Worm (Caenorhabditis elegans) whole organism, L1 larva: ENCODE data around the gene bath-4.

ENCODE experiments used
- C04F5.9 ChIP-seq: sonication (generic microtip); optimal IDR thresholded peaks from 2 replicates; lab custom pipeline; 2016; ENCODE audit warnings: missing genetic modification characterization, missing compliant biosample characterization
- Y116A8C.19 ChIP-seq: sonication (generic microtip); optimal IDR thresholded peaks from 2 replicates; lab custom pipeline; 2016; ENCODE audit warnings: missing compliant biosample characterization, missing genetic modification characterization, borderline replicate concordance
- aha-1 ChIP-seq: fragments of 150-350 bp; optimal IDR thresholded peaks from 2 replicates; lab custom pipeline; 2014; ENCODE audit warnings: missing biosample characterization, missing genetic modification characterization
- alr-1 ChIP-seq: fragments of 200-800 bp; sonication (Bioruptor generic); optimal IDR thresholded peaks from 2 replicates; lab custom pipeline; 2018; ENCODE audit warnings: borderline replicate concordance, mild to moderate bottlenecking, missing genetic modification characterization, missing compliant biosample characterization
- ceh-8 ChIP-seq: fragments of 200-800 bp; sonication (Bioruptor generic); optimal IDR thresholded peaks from 2 replicates; lab custom pipeline; 2018; ENCODE audit warnings: mild to moderate bottlenecking, missing genetic modification characterization, moderate library complexity, missing compliant biosample characterization
- ceh-90 ChIP-seq: sonication (generic microtip); optimal IDR thresholded peaks from 2 replicates; lab custom pipeline; 2016; ENCODE audit warnings: missing genetic modification characterization, missing compliant biosample characterization
- dsc-1 ChIP-seq: sonication (generic microtip); optimal IDR thresholded peaks from 2 replicates; lab custom pipeline; 2016; ENCODE audit warnings: mild to moderate bottlenecking, missing genetic modification characterization, missing compliant biosample characterization
- efl-3 ChIP-seq: fragments of 200-800 bp; sonication (Bioruptor generic); optimal IDR thresholded peaks from 2 replicates; lab custom pipeline; 2018; ENCODE audit warnings: mild to moderate bottlenecking, missing genetic modification characterization, missing compliant biosample characterization
- egl-27 ChIP-seq, 2 experiments: fragments of 150-350 bp in 1 of 2; sonication (generic microtip); optimal IDR thresholded peaks; 3 replicates each; lab custom pipeline; 2017 to 2018; ENCODE audit warnings: missing biosample characterization in 2 of 2, missing genetic modification characterization in 2 of 2, missing genetic modification reagents in 2 of 2
- elt-3 ChIP-seq, 6 experiments: fragments of 150-350 bp in 1 of 6; sonication (generic microtip); optimal IDR thresholded peaks; 2 replicates each; lab custom pipeline; 2017 to 2018; ENCODE audit warnings: missing biosample characterization in 6 of 6, missing genetic modification characterization in 6 of 6, inconsistent platforms in 1 of 6
- ets-5 ChIP-seq: fragments of 200-800 bp; sonication (Bioruptor generic); IDR thresholded peaks from 2 replicates; pipeline ENCODE4 v1.3.6; 2022; ENCODE audit warnings: missing genetic modification characterization, missing compliant biosample characterization
- fkh-10 ChIP-seq: sonication (generic microtip); optimal IDR thresholded peaks from 2 replicates; lab custom pipeline; 2017; ENCODE audit warnings: missing biosample characterization, missing genetic modification reagents, missing genetic modification characterization
- fkh-8 ChIP-seq: sonication (generic microtip); optimal IDR thresholded peaks from 2 replicates; lab custom pipeline; 2016; ENCODE audit warnings: mild to moderate bottlenecking, missing genetic modification characterization, missing compliant biosample characterization
- grh-1 ChIP-seq: fragments of 200-800 bp; sonication (Bioruptor generic); IDR thresholded peaks from 2 replicates; pipeline ENCODE4 v1.3.6; 2022; ENCODE audit warnings: missing genetic modification reagents, missing genetic modification characterization, missing compliant biosample characterization
- irx-1 ChIP-seq: sonication (generic microtip); optimal IDR thresholded peaks from 2 replicates; lab custom pipeline; 2016; ENCODE audit warnings: missing genetic modification characterization, missing compliant biosample characterization
- isw-1 ChIP-seq: fragments of 200-800 bp; sonication (Bioruptor generic); IDR thresholded peaks from 2 replicates; pipeline ENCODE4 v1.3.6; 2022; ENCODE audit warnings: missing genetic modification characterization, missing compliant biosample characterization
- jun-1 ChIP-seq: fragments of 150-350 bp; optimal IDR thresholded peaks from 2 replicates; lab custom pipeline; 2014; ENCODE audit warnings: missing biosample characterization, missing genetic modification reagents, missing genetic modification characterization
- lin-14 ChIP-seq: fragments of 200-800 bp; sonication (Bioruptor generic); optimal IDR thresholded peaks from 2 replicates; lab custom pipeline; 2018; ENCODE audit warnings: mild to moderate bottlenecking, missing genetic modification characterization, moderate library complexity, missing compliant biosample characterization
- lin-15B ChIP-seq: fragments of 150-350 bp; sonication (generic microtip); optimal IDR thresholded peaks from 3 replicates; lab custom pipeline; 2014; ENCODE audit warnings: missing biosample characterization, missing genetic modification characterization
- lin-35 ChIP-seq, 2 experiments: fragments of 150-350 bp; optimal IDR thresholded peaks; 2 replicates each; lab custom pipeline; 2014; ENCODE audit warnings: missing biosample characterization in 2 of 2, missing genetic modification characterization in 2 of 2, missing genetic modification reagents in 2 of 2
- lir-3 ChIP-seq: sonication (generic microtip); optimal IDR thresholded peaks from 2 replicates; lab custom pipeline; 2016; ENCODE audit warnings: mild to moderate bottlenecking, missing genetic modification characterization, moderate library complexity, missing compliant biosample characterization; ENCODE audit not compliant: poor library complexity
- lsy-2 ChIP-seq, 2 experiments: fragments of 150-350 bp; optimal IDR thresholded peaks; 2 replicates each; lab custom pipeline; 2014; ENCODE audit warnings: missing biosample characterization in 2 of 2, missing genetic modification characterization in 2 of 2
- mdl-1 ChIP-seq, 2 experiments: fragments of 150-350 bp; optimal IDR thresholded peaks; 2 replicates each; lab custom pipeline; 2014 to 2017; ENCODE audit warnings: missing biosample characterization in 2 of 2, missing genetic modification characterization in 2 of 2, inconsistent platforms in 1 of 2
- mef-2 ChIP-seq: fragments of 150-350 bp; optimal IDR thresholded peaks from 2 replicates; lab custom pipeline; 2014; ENCODE audit warnings: missing biosample characterization, missing genetic modification characterization
- nhr-11 ChIP-seq: fragments of 150-350 bp; optimal IDR thresholded peaks from 2 replicates; lab custom pipeline; 2014; ENCODE audit warnings: missing biosample characterization, missing genetic modification characterization
- nhr-19 ChIP-seq: fragments of 200-800 bp; sonication (Bioruptor generic); conservative IDR thresholded peaks from 2 replicates; pipeline ENCODE4 v1.3.6; 2022; ENCODE audit warnings: missing genetic modification characterization, missing compliant biosample characterization
- nhr-20 ChIP-seq: sonication (generic microtip); optimal IDR thresholded peaks from 2 replicates; lab custom pipeline; 2016; ENCODE audit warnings: mild to moderate bottlenecking, missing genetic modification characterization, missing compliant biosample characterization
- nhr-28 ChIP-seq: fragments of 150-350 bp; optimal IDR thresholded peaks from 2 replicates; lab custom pipeline; 2014; ENCODE audit warnings: missing biosample characterization, missing genetic modification characterization
- nhr-47 ChIP-seq: sonication (generic microtip); optimal IDR thresholded peaks from 2 replicates; lab custom pipeline; 2016; ENCODE audit warnings: mild to moderate bottlenecking, missing genetic modification characterization, moderate library complexity, missing compliant biosample characterization
- nhr-71 ChIP-seq: sonication (generic microtip); optimal IDR thresholded peaks from 2 replicates; lab custom pipeline; 2016; ENCODE audit warnings: mild to moderate bottlenecking, missing genetic modification characterization, moderate library complexity, missing compliant biosample characterization
- nhr-85 ChIP-seq: sonication (generic microtip); peaks from one replicate; lab custom pipeline; 2016; ENCODE audit warnings: missing genetic modification characterization, inconsistent platforms, missing compliant biosample characterization
- nhr-90 ChIP-seq: sonication (generic microtip); optimal IDR thresholded peaks from 2 replicates; lab custom pipeline; 2016; ENCODE audit warnings: mild to moderate bottlenecking, missing genetic modification characterization, missing compliant biosample characterization; ENCODE audit not compliant: poor library complexity
- pag-3 ChIP-seq: sonication (generic microtip); optimal IDR thresholded peaks from 2 replicates; lab custom pipeline; 2017; ENCODE audit warnings: missing genetic modification characterization, mild to moderate bottlenecking, missing compliant biosample characterization, antibody characterized with exemption, borderline replicate concordance; ENCODE audit not compliant: insufficient read depth
- rnt-1 ChIP-seq: sonication (generic microtip); optimal IDR thresholded peaks from 2 replicates; lab custom pipeline; 2016; ENCODE audit warnings: mild to moderate bottlenecking, missing genetic modification characterization, moderate library complexity, missing compliant biosample characterization
- skn-1 ChIP-seq: fragments of 150-350 bp; optimal IDR thresholded peaks from 2 replicates; lab custom pipeline; 2014; ENCODE audit warnings: missing biosample characterization, missing genetic modification characterization
- sup-37 ChIP-seq: fragments of 200-800 bp; sonication (Bioruptor generic); optimal IDR thresholded peaks from 2 replicates; lab custom pipeline; 2018; ENCODE audit warnings: mild to moderate bottlenecking, missing genetic modification characterization, missing compliant biosample characterization
- swsn-7 ChIP-seq: sonication (generic microtip); optimal IDR thresholded peaks from 2 replicates; lab custom pipeline; 2016; ENCODE audit warnings: missing genetic modification characterization, missing compliant biosample characterization
- tlp-1 ChIP-seq: fragments of 150-350 bp; optimal IDR thresholded peaks from 2 replicates; lab custom pipeline; 2014; ENCODE audit warnings: missing biosample characterization, missing genetic modification characterization
- unc-130 ChIP-seq: fragments of 150-350 bp; optimal IDR thresholded peaks from 2 replicates; lab custom pipeline; 2017; ENCODE audit warnings: missing biosample characterization, missing genetic modification characterization, inconsistent platforms
- unc-62 ChIP-seq: fragments of 150-350 bp; optimal IDR thresholded peaks from 2 replicates; lab custom pipeline; 2014; ENCODE audit warnings: missing biosample characterization, missing genetic modification reagents, missing genetic modification characterization
- zag-1 ChIP-seq: fragments of 150-350 bp; optimal IDR thresholded peaks from 2 replicates; lab custom pipeline; 2014; ENCODE audit warnings: missing biosample characterization, missing genetic modification characterization
- ztf-11 ChIP-seq, 2 experiments: sonication (generic microtip); optimal IDR thresholded peaks; 2 replicates each; lab custom pipeline; 2016 to 2017; ENCODE audit warnings: missing genetic modification characterization in 2 of 2, missing biosample characterization in 1 of 2, missing compliant biosample characterization in 1 of 2
- ztf-4 ChIP-seq: fragments of 150-350 bp; optimal IDR thresholded peaks from 2 replicates; lab custom pipeline; 2014; ENCODE audit warnings: missing biosample characterization, missing genetic modification characterization

bath-4 gene

DNA sequence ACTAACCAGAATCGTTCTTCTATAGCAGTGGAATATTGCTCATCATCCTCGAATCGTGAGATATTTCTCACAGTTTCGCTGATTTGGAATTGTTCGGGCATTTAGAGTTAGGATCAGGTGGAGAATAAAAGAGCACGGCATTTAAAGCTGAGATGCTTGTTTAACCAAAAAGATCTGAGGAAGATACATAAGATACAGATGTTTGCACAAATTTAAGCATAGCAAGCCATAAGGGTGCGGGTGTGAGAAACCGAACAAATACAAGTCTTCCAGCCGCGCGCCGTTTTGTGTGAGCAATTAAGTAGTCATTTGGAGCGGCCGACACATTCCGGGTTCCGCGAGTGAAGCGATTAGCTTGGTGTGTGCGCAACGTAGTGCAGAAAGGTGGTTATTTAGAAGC, 31.4 kb downstream of the bath-4 start, which contains the start of gene math-7:
TSS of gene math-7 (minus strand) at position 101 of the 400 bp plus-strand sequence.
- TF ChIP-seq nhr-19 (GFP tag; lab: Robert Waterston, UW): no peak
- no peak for TF ChIP-seq elt-3 (tag; optimal IDR thresholded peaks at IDR 0.05; lab: Kevin White, UChicago)
- TF ChIP-seq grh-1 (GFP tag; lab: Robert Waterston, UW): no peak
- TF ChIP-seq zag-1 (tag; lab: Kevin White, UChicago): no peak
- no peak for TF ChIP-seq ceh-8 (GFP tag; lab: Kevin White, UChicago)
- no peak for TF ChIP-seq nhr-11 (tag; lab: Kevin White, UChicago)
- no peak for TF ChIP-seq Y116A8C.19 (tag; lab: Kevin White, UChicago)
- TF ChIP-seq mef-2 (tag; lab: Kevin White, UChicago): no peak
- TF ChIP-seq nhr-71 (tag; lab: Kevin White, UChicago): no peak
- no peak for TF ChIP-seq lsy-2 (tag; optimal IDR thresholded peaks at IDR 0.05; lab: Kevin White, UChicago)
- TF ChIP-seq swsn-7 (tag; lab: Kevin White, UChicago): no peak
- no peak for TF ChIP-seq efl-3 (GFP tag; lab: Kevin White, UChicago)
- TF ChIP-seq fkh-10 (GFP tag; lab: Kevin White, UChicago): no peak
- no peak for TF ChIP-seq nhr-85 (tag; lab: Kevin White, UChicago)
- no peak for TF ChIP-seq irx-1 (tag; lab: Kevin White, UChicago)
- no peak for TF ChIP-seq ztf-11 (tag; optimal IDR thresholded peaks at IDR 0.05; lab: Kevin White, UChicago)
- no peak for TF ChIP-seq rnt-1

DNA sequence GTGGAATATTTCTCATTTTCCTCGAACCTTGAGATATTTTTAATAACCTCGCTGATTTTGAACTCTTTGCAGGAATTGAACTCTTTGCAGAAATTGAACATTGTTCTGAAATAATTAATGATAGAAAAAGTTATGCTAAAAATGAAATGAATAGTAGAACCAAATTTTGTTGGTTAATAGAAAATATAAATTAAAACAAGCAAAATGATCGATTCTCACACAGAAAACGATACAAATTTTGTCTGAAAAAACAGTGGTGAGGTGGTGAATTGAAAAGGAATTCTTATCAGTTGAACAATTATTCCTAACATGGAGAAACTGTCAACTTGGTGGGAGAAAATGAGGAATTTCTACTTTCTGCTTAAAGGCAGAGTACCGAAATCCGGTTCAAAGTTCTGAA, 33.1 kb downstream of the bath-4 start, which contains the start of gene math-6:
TSS of gene math-6 (minus strand) at position 101 of the 400 bp plus-strand sequence.
- TF ChIP-seq zag-1 (tag; lab: Kevin White, UChicago): no peak
- no peak for TF ChIP-seq tlp-1 (tag; lab: Kevin White, UChicago)
- no peak for TF ChIP-seq ceh-8 (GFP tag; lab: Kevin White, UChicago)
- TF ChIP-seq sup-37 (GFP tag; lab: Kevin White, UChicago): no peak
- TF ChIP-seq ets-5: no peak
- no peak for TF ChIP-seq ztf-4 (tag; lab: Kevin White, UChicago)
- no peak for TF ChIP-seq egl-27 (tag; optimal IDR thresholded peaks at IDR 0.05; lab: Kevin White, UChicago)
- TF ChIP-seq aha-1 (tag; lab: Kevin White, UChicago): no peak
- no peak for TF ChIP-seq lin-35 (GFP tag; optimal IDR thresholded peaks at IDR 0.05; lab: Kevin White, UChicago)
- TF ChIP-seq rnt-1: no peak
- TF ChIP-seq ceh-90: no peak
- TF ChIP-seq fkh-8: no peak
- no peak for TF ChIP-seq nhr-20
- TF ChIP-seq skn-1 (tag; lab: Kevin White, UChicago): no peak
- no peak for TF ChIP-seq alr-1 (tag; lab: Kevin White, UChicago)
- TF ChIP-seq lin-15B (tag; lab: Kevin White, UChicago): no peak

DNA sequence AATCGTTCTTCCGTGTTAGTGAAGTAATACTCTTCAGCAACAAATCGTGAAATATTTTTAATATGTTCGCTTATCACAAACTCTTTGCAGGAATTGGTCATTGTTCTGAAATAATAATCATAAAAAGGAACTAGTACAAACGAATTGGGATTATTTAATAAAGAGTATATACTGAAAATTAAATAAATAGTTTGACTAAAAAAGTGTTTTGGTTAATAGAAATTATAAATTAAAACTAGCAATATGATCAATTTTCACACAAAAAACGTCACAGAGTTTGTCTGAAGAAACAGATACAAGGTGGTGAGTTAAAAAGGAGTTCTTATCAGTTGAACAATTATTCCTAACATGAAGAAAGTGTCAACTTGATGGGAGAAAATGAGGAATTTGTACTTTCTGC, 35.1 kb downstream of the bath-4 start, which contains the start of gene math-5:
TSS of gene math-5 (minus strand) at position 101 of the 400 bp plus-strand sequence.
- TF ChIP-seq mdl-1 (tag; optimal IDR thresholded peaks at IDR 0.05; lab: Kevin White, UChicago) (no peak), alr-1 (tag; lab: Kevin White, UChicago) (no peak), C04F5.9 (no peak), lin-35 (GFP tag; optimal IDR thresholded peaks at IDR 0.05; lab: Kevin White, UChicago) (no peak), lin-14 (GFP tag; lab: Kevin White, UChicago) (no peak), ceh-90 (no peak), nhr-47 (no peak), isw-1 (GFP tag; lab: Robert Waterston, UW) (no peak), nhr-28 (tag; lab: Kevin White, UChicago) (no peak), jun-1 (tag; lab: Kevin White, UChicago) (no peak), pag-3 (no peak), unc-62 (GFP tag; lab: Kevin White, UChicago) (no peak), dsc-1 (no peak), lir-3 (no peak), nhr-90 (tag; lab: Kevin White, UChicago) (no peak), skn-1 (tag; lab: Kevin White, UChicago) (no peak), zag-1 (tag; lab: Kevin White, UChicago) (no peak), ceh-8 (GFP tag; lab: Kevin White, UChicago) (no peak), unc-130 (no peak)
- TF ChIP-seq, all 84 proteins: peak for 0
